Worm (Caenorhabditis elegans) whole organism, late embryonic: ENCODE data around the gene slc-17.3.

Experiments
- K02D7.2 ChIP-seq: sonication (generic microtip); optimal IDR thresholded peaks from 2 replicates; lab custom pipeline; 2017; ENCODE audit warnings: mild to moderate bottlenecking, missing genetic modification characterization, missing compliant biosample characterization
- ama-1 ChIP-seq: fragments of 150-350 bp; optimal IDR thresholded peaks from 2 replicates; lab custom pipeline; 2014
- ceh-19 ChIP-seq: fragments of 200-800 bp; sonication (Bioruptor generic); optimal IDR thresholded peaks from 2 replicates; lab custom pipeline; 2018; ENCODE audit warnings: mild to moderate bottlenecking, missing genetic modification characterization, missing compliant biosample characterization
- ceh-30 ChIP-seq: fragments of 150-350 bp; optimal IDR thresholded peaks from 2 replicates; lab custom pipeline; 2014; ENCODE audit warnings: missing biosample characterization, missing genetic modification characterization
- nhr-232 ChIP-seq: sonication (generic microtip); optimal IDR thresholded peaks from 2 replicates; lab custom pipeline; 2016; ENCODE audit warnings: missing genetic modification characterization, missing compliant biosample characterization
- pha-2 ChIP-seq: sonication (generic microtip); optimal IDR thresholded peaks from 2 replicates; lab custom pipeline; 2017; ENCODE audit warnings: mild to moderate bottlenecking, missing genetic modification characterization, missing compliant biosample characterization
- pqm-1 ChIP-seq: sonication (generic microtip); optimal IDR thresholded peaks from 2 replicates; lab custom pipeline; 2016; ENCODE audit warnings: missing genetic modification characterization, missing compliant biosample characterization
- rnt-1 ChIP-seq: sonication (generic microtip); optimal IDR thresholded peaks from 2 replicates; lab custom pipeline; 2016; ENCODE audit warnings: missing genetic modification characterization, missing compliant biosample characterization
- tbx-7 ChIP-seq: sonication (generic microtip); optimal IDR thresholded peaks from 2 replicates; lab custom pipeline; 2016; ENCODE audit warnings: missing genotype, missing genetic modification characterization, missing compliant biosample characterization
- ttx-3 ChIP-seq: sonication (generic microtip); optimal IDR thresholded peaks from 2 replicates; lab custom pipeline; 2016; ENCODE audit warnings: missing genetic modification reagents, missing genetic modification characterization, missing compliant biosample characterization

- no peak for TF ChIP-seq ama-1 (lab: Kevin White, UChicago)
- TF ChIP-seq nhr-232 (tag; lab: Kevin White, UChicago): no peak
- TF ChIP-seq ceh-19 (GFP tag; lab: Kevin White, UChicago): no peak
- TF ChIP-seq ceh-30 (tag; lab: Kevin White, UChicago): no peak
- TF ChIP-seq rnt-1 (tag; lab: Kevin White, UChicago): no peak
- TF ChIP-seq pha-2: no peak
- TF ChIP-seq K02D7.2 (tag; lab: Kevin White, UChicago): no peak
- no peak for TF ChIP-seq ttx-3 (tag; lab: Kevin White, UChicago)
- TF ChIP-seq pqm-1 (tag; lab: Kevin White, UChicago): no peak
- no peak for TF ChIP-seq tbx-7 (tag; lab: Kevin White, UChicago)
Measured at ce11 chrIII:7855468-7855867, 9.6 kb downstream of the slc-17.3 start.
